Fruit fly (Drosophila melanogaster) whole organism, embryonic: ENCODE data around the gene CG8236.

ENCODE experiments used
- Ada2b ChIP-seq: fragments of 200-800 bp; sonication (Bioruptor generic); IDR thresholded peaks from 2 replicates; pipeline ENCODE4 v1.3.6; 2022; ENCODE audit warnings: missing biosample characterization, missing genetic modification characterization
- Antp ChIP-seq: fragments of 200-800 bp; sonication (Bioruptor generic); optimal IDR thresholded peaks from 3 replicates; lab custom pipeline; 2016; ENCODE audit warnings: missing biosample characterization, missing genetic modification characterization
- B-H2 ChIP-seq: fragments of 200-800 bp; sonication (Bioruptor generic); optimal IDR thresholded peaks from 2 replicates; lab custom pipeline; 2018; ENCODE audit warnings: missing biosample characterization, mild to moderate bottlenecking, missing genetic modification characterization
- CG11398 ChIP-seq: fragments of 200-800 bp; sonication (Bioruptor generic); optimal IDR thresholded peaks from 2 replicates; lab custom pipeline; 2016; ENCODE audit warnings: missing biosample characterization, missing genetic modification characterization
- CG11504 ChIP-seq: fragments of 200-800 bp; sonication (Bioruptor generic); optimal IDR thresholded peaks from 3 replicates; lab custom pipeline; 2019; ENCODE audit warnings: missing biosample characterization, mild to moderate bottlenecking, missing genetic modification characterization, moderate library complexity
- CG15269 ChIP-seq: fragments of 200-800 bp; sonication (Bioruptor generic); optimal IDR thresholded peaks from 2 replicates; lab custom pipeline; 2018; ENCODE audit warnings: missing biosample characterization, mild to moderate bottlenecking, missing genetic modification characterization, moderate library complexity
- CG1602 ChIP-seq: fragments of 200-800 bp; sonication (Bioruptor generic); optimal IDR thresholded peaks from 3 replicates; lab custom pipeline; 2016; ENCODE audit warnings: missing biosample characterization, missing genetic modification characterization
- CG17829 ChIP-seq: fragments of 200-800 bp; optimal IDR thresholded peaks from 2 replicates; lab custom pipeline; 2019; ENCODE audit warnings: missing biosample characterization, mild to moderate bottlenecking, missing genetic modification characterization, moderate library complexity
- CG1792 ChIP-seq: fragments of 200-800 bp; sonication (Bioruptor generic); optimal IDR thresholded peaks from 2 replicates; lab custom pipeline; 2016; ENCODE audit warnings: missing biosample characterization, missing genetic modification characterization
- CG18599 ChIP-seq: fragments of 200-800 bp; sonication (Bioruptor generic); optimal IDR thresholded peaks from 3 replicates; lab custom pipeline; 2017; ENCODE audit warnings: missing biosample characterization, missing genetic modification characterization, mild to moderate bottlenecking, moderate library complexity, missing genetic modification reagents
- CG2199 ChIP-seq: fragments of 200-800 bp; sonication (Bioruptor generic); IDR thresholded peaks from 3 replicates; pipeline ENCODE4 v1.3.6; 2022; ENCODE audit warnings: missing biosample characterization, missing genetic modification characterization
- CG31388 ChIP-seq: fragments of 200-800 bp; sonication (Bioruptor generic); optimal IDR thresholded peaks from 2 replicates; lab custom pipeline; 2016; ENCODE audit warnings: missing biosample characterization, missing genetic modification characterization
- CG32767 ChIP-seq: fragments of 200-800 bp; sonication (Bioruptor generic); IDR thresholded peaks from 2 replicates; pipeline ENCODE4 v1.3.6; 2022; ENCODE audit warnings: missing biosample characterization, missing genetic modification characterization
- CG32772 ChIP-seq: fragments of 200-800 bp; sonication (Bioruptor generic); IDR thresholded peaks from 2 replicates; pipeline ENCODE4 v1.3.6; 2022; ENCODE audit warnings: missing biosample characterization, missing genetic modification characterization
- CG7357 ChIP-seq: fragments of 200-800 bp; sonication (Bioruptor generic); IDR thresholded peaks from 3 replicates; pipeline ENCODE4 v1.3.6; 2022; ENCODE audit warnings: missing biosample characterization, missing genetic modification characterization
- CG7745 ChIP-seq: fragments of 200-800 bp; sonication (Bioruptor generic); optimal IDR thresholded peaks from 2 replicates; lab custom pipeline; 2018; ENCODE audit warnings: missing biosample characterization, mild to moderate bottlenecking, missing genetic modification characterization, moderate library complexity
- CG7786 ChIP-seq: fragments of 200-800 bp; sonication (Bioruptor generic); optimal IDR thresholded peaks from 2 replicates; lab custom pipeline; 2016; ENCODE audit warnings: missing biosample characterization, missing genetic modification characterization
- CG9215 ChIP-seq: fragments of 200-800 bp; sonication (Bioruptor generic); IDR thresholded peaks from 2 replicates; pipeline ENCODE4 v1.3.6; 2022; ENCODE audit warnings: missing biosample characterization, missing genetic modification characterization
- CG9437 ChIP-seq: fragments of 200-800 bp; sonication (Bioruptor generic); optimal IDR thresholded peaks from 2 replicates; lab custom pipeline; 2018; ENCODE audit warnings: missing biosample characterization, mild to moderate bottlenecking, missing genetic modification characterization
- CG9727 ChIP-seq: fragments of 200-800 bp; sonication (Bioruptor generic); optimal IDR thresholded peaks from 3 replicates; lab custom pipeline; 2017; ENCODE audit warnings: missing biosample characterization, mild to moderate bottlenecking, missing genetic modification characterization
- CkIIα-i1 ChIP-seq: fragments of 200-800 bp; sonication (Bioruptor generic); IDR thresholded peaks from 2 replicates; pipeline ENCODE4 v1.3.6; 2022; ENCODE audit warnings: missing biosample characterization, missing genetic modification characterization
- D19B ChIP-seq: fragments of 200-800 bp; sonication (Bioruptor generic); optimal IDR thresholded peaks from 2 replicates; lab custom pipeline; 2017; ENCODE audit warnings: missing biosample characterization, mild to moderate bottlenecking, missing genetic modification characterization
- E2f2 ChIP-seq: fragments of 200-800 bp; sonication (Bioruptor generic); IDR thresholded peaks from 2 replicates; pipeline ENCODE4 v1.3.6; 2022; ENCODE audit warnings: missing biosample characterization, missing genetic modification characterization
- HLH54F ChIP-seq: fragments of 200-800 bp; sonication (Bioruptor generic); optimal IDR thresholded peaks from 3 replicates; lab custom pipeline; 2016; ENCODE audit warnings: missing biosample characterization, missing genetic modification characterization
- HLHmδ ChIP-seq: fragments of 200-800 bp; sonication (Bioruptor generic); optimal IDR thresholded peaks from 2 replicates; lab custom pipeline; 2018; ENCODE audit warnings: missing biosample characterization, mild to moderate bottlenecking, missing genetic modification characterization, moderate library complexity
- Jarid2 ChIP-seq: fragments of 200-800 bp; sonication (Bioruptor generic); optimal IDR thresholded peaks from 3 replicates; lab custom pipeline; 2017; ENCODE audit warnings: mild to moderate bottlenecking, missing biosample characterization, missing genetic modification reagents, missing genetic modification characterization
- Kr ChIP-seq: fragments of 200-800 bp; sonication (Bioruptor generic); optimal IDR thresholded peaks from 2 replicates; lab custom pipeline; 2017; ENCODE audit warnings: missing biosample characterization, mild to moderate bottlenecking, missing genetic modification characterization
- Lim3 ChIP-seq: fragments of 200-800 bp; sonication (Bioruptor generic); IDR thresholded peaks from 2 replicates; pipeline ENCODE4 v1.3.6; 2022; ENCODE audit warnings: missing biosample characterization, missing genetic modification characterization
- Mad ChIP-seq: fragments of 200-800 bp; sonication (Bioruptor generic); optimal IDR thresholded peaks from 2 replicates; lab custom pipeline; 2016; ENCODE audit warnings: missing biosample characterization, missing genetic modification characterization
- Neu2 ChIP-seq: fragments of 200-800 bp; sonication (Bioruptor generic); optimal IDR thresholded peaks from 3 replicates; lab custom pipeline; 2016; ENCODE audit warnings: missing biosample characterization, missing genetic modification characterization, borderline replicate concordance
- Rfx ChIP-seq: fragments of 200-800 bp; sonication (Bioruptor generic); IDR thresholded peaks from 2 replicates; pipeline ENCODE4 v1.3.6; 2022; ENCODE audit warnings: missing biosample characterization, missing genetic modification characterization
- aop ChIP-seq: fragments of 200-800 bp; sonication (Bioruptor generic); IDR thresholded peaks from 2 replicates; pipeline ENCODE4 v1.3.6; 2022; ENCODE audit warnings: missing biosample characterization, missing genetic modification characterization
- ash1 ChIP-seq: fragments of 200-800 bp; sonication (Bioruptor generic); optimal IDR thresholded peaks from 2 replicates; lab custom pipeline; 2018; ENCODE audit warnings: missing biosample characterization, mild to moderate bottlenecking, missing genetic modification characterization
- az2 ChIP-seq: fragments of 200-800 bp; sonication (Bioruptor generic); optimal IDR thresholded peaks from 3 replicates; lab custom pipeline; 2016; ENCODE audit warnings: missing biosample characterization, missing genetic modification characterization
- bsh ChIP-seq, 2 experiments: fragments of 200-800 bp; sonication (Bioruptor generic); optimal IDR thresholded peaks; 2 replicates each; lab custom pipeline; 2017 to 2018; ENCODE audit warnings: mild to moderate bottlenecking in 2 of 2, missing biosample characterization in 2 of 2, missing genetic modification characterization in 2 of 2, moderate library complexity in 1 of 2
- cas ChIP-seq: fragments of 200-800 bp; sonication (Bioruptor generic); IDR thresholded peaks from 2 replicates; pipeline ENCODE4 v1.3.6; 2022; ENCODE audit warnings: missing biosample characterization, missing genetic modification characterization
- cwo ChIP-seq: fragments of 200-800 bp; sonication (Bioruptor generic); optimal IDR thresholded peaks from 3 replicates; lab custom pipeline; 2017; ENCODE audit warnings: missing biosample characterization, missing genetic modification characterization, mild to moderate bottlenecking, moderate library complexity, missing genetic modification reagents
- da ChIP-seq: fragments of 200-800 bp; sonication (Bioruptor generic); optimal IDR thresholded peaks from 2 replicates; lab custom pipeline; 2016; ENCODE audit warnings: missing biosample characterization, missing genetic modification characterization
- hb ChIP-seq: fragments of 200-800 bp; sonication (Bioruptor generic); IDR thresholded peaks from 3 replicates; pipeline ENCODE4 v1.3.6; 2022; ENCODE audit warnings: missing biosample characterization, missing genetic modification characterization; ENCODE audit not compliant: partially characterized antibody
- jumu ChIP-seq: fragments of 200-800 bp; sonication (Bioruptor generic); optimal IDR thresholded peaks from 3 replicates; lab custom pipeline; 2016; ENCODE audit warnings: missing biosample characterization, missing genetic modification characterization
- klu ChIP-seq: fragments of 200-800 bp; sonication (Bioruptor generic); IDR thresholded peaks from 2 replicates; pipeline ENCODE4 v1.3.6; 2022; ENCODE audit warnings: missing biosample characterization, missing genetic modification characterization
- nerfin-2 ChIP-seq: fragments of 200-800 bp; sonication (Bioruptor generic); IDR thresholded peaks from 2 replicates; pipeline ENCODE4 v1.3.6; 2022; ENCODE audit warnings: missing biosample characterization, missing genetic modification characterization; ENCODE audit not compliant: partially characterized antibody
- peb ChIP-seq: fragments of 200-800 bp; sonication (Bioruptor generic); IDR thresholded peaks from 2 replicates; pipeline ENCODE4 v1.3.6; 2022; ENCODE audit warnings: missing biosample characterization, missing genetic modification characterization
- ranshi ChIP-seq: fragments of 200-800 bp; sonication (Bioruptor generic); IDR thresholded peaks from 2 replicates; pipeline ENCODE4 v1.3.6; 2022; ENCODE audit warnings: missing biosample characterization, missing genetic modification characterization
- row ChIP-seq: fragments of 200-800 bp; sonication (Bioruptor generic); IDR thresholded peaks from 3 replicates; pipeline ENCODE4 v1.3.6; 2022; ENCODE audit warnings: missing biosample characterization, missing genetic modification characterization
- sens ChIP-seq: fragments of 200-800 bp; sonication (Bioruptor generic); peaks from one replicate; lab custom pipeline; 2016; ENCODE audit warnings: missing biosample characterization, missing genetic modification characterization
- sob ChIP-seq: fragments of 200-800 bp; sonication (Bioruptor generic); IDR thresholded peaks from 2 replicates; pipeline ENCODE4 v1.3.6; 2022; ENCODE audit warnings: missing biosample characterization, missing genetic modification characterization
- tio ChIP-seq: fragments of 200-800 bp; sonication (Bioruptor generic); optimal IDR thresholded peaks from 2 replicates; lab custom pipeline; 2017; ENCODE audit warnings: missing biosample characterization, missing genetic modification characterization, inconsistent platforms
- twi ChIP-seq: fragments of 200-800 bp; optimal IDR thresholded peaks from 2 replicates; lab custom pipeline; 2019; ENCODE audit warnings: missing biosample characterization, mild to moderate bottlenecking, missing genetic modification characterization, moderate library complexity
- vvl ChIP-seq: fragments of 200-800 bp; sonication (Bioruptor generic); IDR thresholded peaks from 2 replicates; pipeline ENCODE4 v1.3.6; 2022; ENCODE audit warnings: missing biosample characterization, missing genetic modification characterization

The CG8236 gene

DNA sequence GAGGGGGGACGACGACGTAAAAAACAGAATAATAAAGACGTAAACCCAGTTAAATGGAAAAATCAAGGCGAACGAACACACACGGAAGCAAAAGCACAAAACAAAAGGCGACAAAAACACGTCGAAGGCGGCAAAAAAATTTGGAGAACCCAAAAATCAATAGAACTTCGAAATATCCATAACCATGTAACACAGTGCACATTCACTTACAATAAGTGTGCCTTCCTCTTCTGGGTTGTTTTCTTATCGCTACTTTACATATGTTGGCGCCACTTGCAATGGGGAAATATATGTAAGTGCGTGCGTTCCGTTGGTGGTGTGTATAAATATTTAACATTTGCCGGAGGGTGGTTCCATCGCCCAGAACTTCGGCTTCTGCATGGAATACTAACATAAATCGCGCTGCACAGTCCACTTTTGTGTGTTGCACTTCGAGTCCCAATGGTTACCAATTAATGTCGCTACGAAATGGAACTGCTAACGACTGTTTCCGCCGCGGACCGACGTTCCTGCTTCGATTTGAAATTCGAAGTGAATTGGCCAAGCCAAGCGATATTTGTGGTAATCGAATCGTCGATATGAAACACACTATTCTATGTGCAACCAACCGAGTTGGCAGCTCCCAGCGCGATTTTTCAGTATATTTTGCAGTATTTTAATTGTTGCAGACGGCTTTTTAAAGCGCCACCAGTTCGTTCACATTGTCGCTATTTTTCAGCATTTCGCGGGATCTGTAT lies 21.9 kb upstream of the CG8236 start, which contains the start of the genes CG9801 and Nasp (continued):
- TF ChIP-seq CG15269 (tag; lab: Kevin White, UChicago): peak; percentile 25
- peak; percentile 65 for TF ChIP-seq CG2199 (GFP tag; lab: Robert Waterston, UW)
- TF ChIP-seq twi (tag; lab: Kevin White, UChicago): peak; percentile 9
- peak; percentile 51 for TF ChIP-seq row
- no peak for TF ChIP-seq klu (GFP tag; lab: Robert Waterston, UW)
- TF ChIP-seq Rfx (GFP tag; lab: Robert Waterston, UW): peak; percentile 62
- TF ChIP-seq nerfin-2 (GFP tag; lab: Robert Waterston, UW): peak; percentile 73
- no peak for TF ChIP-seq CG7786 (GFP tag; lab: Kevin White, UChicago)
- peak; percentile 63; the same call in 2 of the 3 replicates for TF ChIP-seq hb (GFP tag; lab: Robert Waterston, UW)
- peak; percentile 25 for TF ChIP-seq Mad (GFP tag; lab: Kevin White, UChicago)
- peak; percentile 46 for TF ChIP-seq jumu (GFP tag; lab: Kevin White, UChicago)
- TF ChIP-seq da: no peak
- TF ChIP-seq sens (GFP tag; lab: Kevin White, UChicago): peak; percentile 87
- TF ChIP-seq Kr (GFP tag; lab: Kevin White, UChicago): no peak
- TF ChIP-seq cwo: no peak
- no peak for TF ChIP-seq CG31388 (GFP tag; lab: Kevin White, UChicago)
- TF ChIP-seq CG32767 (GFP tag; lab: Robert Waterston, UW): no peak
- no peak for TF ChIP-seq CG9437 (GFP tag; lab: Kevin White, UChicago)
- no peak for TF ChIP-seq CG1792 (GFP tag; lab: Kevin White, UChicago)
- TF ChIP-seq CG11398: peak; percentile 20
- no peak for TF ChIP-seq cas (GFP tag; lab: Robert Waterston, UW)
- TF ChIP-seq D19B: no peak
- peak; percentile 20 for TF ChIP-seq HLHmδ (GFP tag; lab: Kevin White, UChicago)
- TF ChIP-seq sob (GFP tag; lab: Robert Waterston, UW): peak; percentile 73
- no peak for TF ChIP-seq CG1602 (GFP tag; lab: Kevin White, UChicago)
- peak; percentile 50 for TF ChIP-seq Antp (GFP tag; lab: Kevin White, UChicago)
- no peak for TF ChIP-seq ash1
- no peak for TF ChIP-seq CkIIα-i1 (GFP tag; lab: Robert Waterston, UW)
- TF ChIP-seq HLH54F: peak; percentile 33
- TF ChIP-seq CG9727 (GFP tag; lab: Kevin White, UChicago): peak; percentile 1
- peak; percentile 66 for TF ChIP-seq CG11504 (tag; lab: Kevin White, UChicago)
- TF ChIP-seq Lim3: no peak
- TF ChIP-seq bsh (GFP tag; optimal IDR thresholded peaks at IDR 0.05; lab: Kevin White, UChicago): peak in 1 of 2 experiments; percentile 19
- TF ChIP-seq vvl: peak; percentile 61
- peak; percentile 81 for TF ChIP-seq Jarid2 (GFP tag; lab: Kevin White, UChicago)
- TF ChIP-seq B-H2 (GFP tag; lab: Kevin White, UChicago): no peak
- no peak for TF ChIP-seq ranshi (GFP tag; lab: Robert Waterston, UW)
- no peak for TF ChIP-seq Neu2 (GFP tag; lab: Kevin White, UChicago)
- no peak for TF ChIP-seq CG7357
- peak; percentile 57 for TF ChIP-seq CG17829 (tag; lab: Kevin White, UChicago)
- TF ChIP-seq Ada2b (GFP tag; lab: Robert Waterston, UW): no peak
- TF ChIP-seq tio (GFP tag; lab: Kevin White, UChicago): no peak
- 0 out of 2 replicates have a peak, but pooled peaks have one; percentile 12 for TF ChIP-seq CG9215 (GFP tag; lab: Robert Waterston, UW)
- no peak for TF ChIP-seq aop
- TF ChIP-seq CG32772 (GFP tag; lab: Robert Waterston, UW): 0 out of 2 replicates have a peak, but pooled peaks have one; percentile 29
- no peak for TF ChIP-seq CG7745 (tag; lab: Kevin White, UChicago)
- TF ChIP-seq peb (GFP tag; lab: Robert Waterston, UW): 0 out of 2 replicates have a peak, but pooled peaks have one; percentile 30
- TF ChIP-seq CG18599 (GFP tag; lab: Kevin White, UChicago): peak; percentile 13
- TF ChIP-seq az2 (GFP tag; lab: Kevin White, UChicago): no peak
- TF ChIP-seq E2f2 (GFP tag; lab: Robert Waterston, UW): peak; percentile 88
